Worm (Caenorhabditis elegans) whole organism, mixed stage, embryonic: Measurements from ENCODE around the gene Y38E10A.22.

Experiments used
- ceh-39 ChIP-seq: fragments of 150-350 bp; optimal IDR thresholded peaks from 2 replicates; lab custom pipeline; 2014; ENCODE audit warnings: missing biosample characterization, missing genetic modification characterization
- elt-1 ChIP-seq: sonication (generic microtip); optimal IDR thresholded peaks from 2 replicates; lab custom pipeline; 2017; ENCODE audit warnings: missing genetic modification characterization, mild to moderate bottlenecking, missing compliant biosample characterization, antibody characterized with exemption, moderate library complexity, borderline replicate concordance; ENCODE audit not compliant: insufficient read depth
- ham-2 ChIP-seq: fragments of 200-800 bp; sonication (Bioruptor generic); optimal IDR thresholded peaks from 2 replicates; lab custom pipeline; 2018; ENCODE audit warnings: mild to moderate bottlenecking, missing genetic modification characterization, missing compliant biosample characterization
- lin-32 ChIP-seq: fragments of 200-800 bp; sonication (Bioruptor generic); optimal IDR thresholded peaks from 2 replicates; lab custom pipeline; 2018; ENCODE audit warnings: mild to moderate bottlenecking, missing genetic modification characterization, missing compliant biosample characterization
- nhr-12 ChIP-seq: fragments of 150-350 bp; optimal IDR thresholded peaks from 2 replicates; lab custom pipeline; 2014; ENCODE audit warnings: missing biosample characterization, missing genetic modification characterization
- nhr-28 ChIP-seq: fragments of 150-350 bp; optimal IDR thresholded peaks from 2 replicates; lab custom pipeline; 2014; ENCODE audit warnings: missing biosample characterization, missing genetic modification characterization
- pha-4 ChIP-seq: fragments of 150-350 bp; optimal IDR thresholded peaks from 2 replicates; lab custom pipeline; 2018; ENCODE audit warnings: missing biosample characterization, missing genetic modification reagents, missing genetic modification characterization
- unc-62 ChIP-seq: fragments of 150-350 bp; optimal IDR thresholded peaks from 2 replicates; lab custom pipeline; 2014; ENCODE audit warnings: missing biosample characterization, missing genetic modification reagents, missing genetic modification characterization
- ztf-11 ChIP-seq: fragments of 150-350 bp; optimal IDR thresholded peaks from 2 replicates; lab custom pipeline; 2014; ENCODE audit warnings: missing biosample characterization, missing genetic modification characterization

- no peak for TF ChIP-seq lin-32 (GFP tag; lab: Kevin White, UChicago)
- TF ChIP-seq ceh-39: no peak
- TF ChIP-seq elt-1 (tag; lab: Kevin White, UChicago): no peak
- no peak for TF ChIP-seq unc-62 (GFP tag; lab: Kevin White, UChicago)
- TF ChIP-seq ztf-11 (tag; lab: Kevin White, UChicago): no peak
- TF ChIP-seq ham-2 (GFP tag; lab: Kevin White, UChicago): no peak
- no peak for TF ChIP-seq nhr-12 (tag; lab: Kevin White, UChicago)
- no peak for TF ChIP-seq nhr-28 (tag; lab: Kevin White, UChicago)
- TF ChIP-seq pha-4 (tag; lab: Kevin White, UChicago): no peak
Measured at ce11 chrII:12722685-12723287, 45.2 kb upstream of the Y38E10A.22 start.
